Worm (Caenorhabditis elegans) whole organism, L4/young adult: ENCODE measurements around the gene F58F12.12.

Source experiments
- dao-5 ChIP-seq: sonication (generic microtip); optimal IDR thresholded peaks from 2 replicates; lab custom pipeline; 2016; ENCODE audit warnings: missing genotype, missing genetic modification characterization, moderate library complexity, missing compliant biosample characterization
- him-1 ChIP-seq: sonication (generic microtip); optimal IDR thresholded peaks from 2 replicates; lab custom pipeline; 2016; ENCODE audit warnings: missing genotype, missing genetic modification reagents, missing genetic modification characterization, missing compliant biosample characterization

- TF ChIP-seq him-1 (tag; lab: Kevin White, UChicago) (no peak), dao-5 (tag; lab: Kevin White, UChicago) (no peak)
These were observed 41.5 kb upstream of the F58F12.12 start for ce11 chrII:6339511-6339910.
